Fruit fly (Drosophila melanogaster) whole organism, embryonic: ENCODE data around the gene CG18130.

Experiments used
- CG2116 ChIP-seq: fragments of 200-800 bp; sonication (Bioruptor generic); optimal IDR thresholded peaks from 3 replicates; lab custom pipeline; 2018; ENCODE audit warnings: missing biosample characterization, mild to moderate bottlenecking, missing genetic modification characterization
- CG2712 ChIP-seq: fragments of 200-800 bp; optimal IDR thresholded peaks from 3 replicates; lab custom pipeline; 2019; ENCODE audit warnings: missing biosample characterization, mild to moderate bottlenecking, missing genetic modification characterization, moderate library complexity
- CG31388 ChIP-seq: fragments of 200-800 bp; sonication (Bioruptor generic); optimal IDR thresholded peaks from 2 replicates; lab custom pipeline; 2016; ENCODE audit warnings: missing biosample characterization, missing genetic modification characterization
- CG6854 ChIP-seq: fragments of 200-800 bp; sonication (Bioruptor generic); optimal IDR thresholded peaks from 3 replicates; lab custom pipeline; 2017; ENCODE audit warnings: missing biosample characterization, mild to moderate bottlenecking, missing genetic modification characterization
- CG9215 ChIP-seq: fragments of 200-800 bp; sonication (Bioruptor generic); IDR thresholded peaks from 2 replicates; pipeline ENCODE4 v1.3.6; 2022; ENCODE audit warnings: missing biosample characterization, missing genetic modification characterization
- CkIIα-i1 ChIP-seq: fragments of 200-800 bp; sonication (Bioruptor generic); IDR thresholded peaks from 2 replicates; pipeline ENCODE4 v1.3.6; 2022; ENCODE audit warnings: missing biosample characterization, missing genetic modification characterization
- Side ChIP-seq: fragments of 200-800 bp; sonication (Bioruptor generic); optimal IDR thresholded peaks from 2 replicates; lab custom pipeline; 2016; ENCODE audit warnings: missing biosample characterization, missing genetic modification characterization
- dmrt11E ChIP-seq: fragments of 200-800 bp; sonication (Bioruptor generic); optimal IDR thresholded peaks from 3 replicates; lab custom pipeline; 2018; ENCODE audit warnings: missing biosample characterization, mild to moderate bottlenecking, missing genetic modification characterization, moderate library complexity
- kni ChIP-seq: fragments of 200-800 bp; sonication (Bioruptor generic); optimal IDR thresholded peaks from 3 replicates; lab custom pipeline; 2017; ENCODE audit warnings: mild to moderate bottlenecking, missing biosample characterization, missing genetic modification reagents, missing genetic modification characterization

DNA sequence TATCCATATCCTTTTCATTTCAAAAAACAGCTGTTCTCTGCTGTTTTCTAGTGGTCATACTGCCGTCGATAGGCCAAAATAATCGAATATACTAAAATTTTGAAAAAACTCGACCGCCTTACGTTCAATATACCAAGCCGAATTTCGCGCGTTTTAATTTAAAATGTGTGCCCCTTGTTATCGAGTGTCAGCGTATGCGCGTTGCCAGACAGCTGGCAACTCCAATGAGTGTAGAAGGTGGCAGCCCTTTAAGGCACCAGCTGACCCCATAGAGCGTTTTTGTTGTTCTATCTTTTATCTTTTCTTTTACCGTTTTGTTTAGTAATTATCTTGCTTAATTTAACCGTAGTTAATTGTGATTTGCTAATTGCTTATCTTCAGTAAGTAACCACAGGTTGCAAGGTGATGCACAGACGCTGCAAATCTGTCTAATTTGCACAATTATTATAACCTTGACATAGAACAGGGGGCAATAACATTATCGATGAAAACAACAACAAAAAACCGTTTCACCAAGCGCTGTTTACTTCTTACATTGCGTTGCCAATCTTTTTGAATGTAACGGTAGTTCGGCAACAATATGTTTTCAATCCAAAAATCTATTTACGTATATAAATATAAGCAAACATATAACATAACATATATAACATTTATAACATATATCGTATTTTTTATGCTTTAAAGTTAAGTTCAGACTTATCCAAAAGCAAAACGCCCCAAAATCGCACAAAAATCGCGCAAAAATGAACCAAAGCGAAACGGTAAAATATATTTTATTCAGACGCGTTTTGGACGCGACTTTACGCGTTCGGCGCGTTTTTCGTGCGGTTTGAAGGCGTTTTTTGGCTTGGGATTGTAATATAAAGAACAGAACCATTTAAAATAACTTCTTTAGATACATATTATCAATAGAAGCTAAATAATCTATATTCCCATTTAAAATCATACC, 19.9 kb upstream of the CG18130 start, which contains the start of the genes CG1492 and regucalcin:
- TF ChIP-seq CG31388 (GFP tag; lab: Kevin White, UChicago) (no peak), CkIIα-i1 (GFP tag; lab: Robert Waterston, UW) (no peak), CG6854 (GFP tag; lab: Kevin White, UChicago) (no peak), CG9215 (GFP tag; lab: Robert Waterston, UW) (no peak), kni (GFP tag; lab: Kevin White, UChicago) (no peak), CG2712 (tag; lab: Kevin White, UChicago) (peak; percentile 12), dmrt11E (no peak), CG2116 (GFP tag; lab: Kevin White, UChicago) (peak; percentile 88), Side (GFP tag; lab: Kevin White, UChicago) (no peak)
